Worm (Caenorhabditis elegans) whole organism, midembryonic: Measurements from ENCODE around the gene srw-118.

Experiments
- T22C8.4 ChIP-seq: fragments of 200-800 bp; sonication (Bioruptor generic); IDR thresholded peaks from 2 replicates; pipeline ENCODE4 v1.3.6; 2022; ENCODE audit warnings: missing genetic modification characterization, missing compliant biosample characterization
- cog-1 ChIP-seq: sonication (generic microtip); optimal IDR thresholded peaks from 2 replicates; lab custom pipeline; 2016; ENCODE audit warnings: missing genetic modification characterization, missing compliant biosample characterization
- flt-1 ChIP-seq: fragments of 200-800 bp; sonication (Bioruptor generic); IDR thresholded peaks from 2 replicates; pipeline ENCODE4 v1.3.6; 2022; ENCODE audit warnings: missing genetic modification characterization, missing compliant biosample characterization
- klf-2 ChIP-seq: fragments of 200-800 bp; sonication (Bioruptor generic); conservative IDR thresholded peaks from 2 replicates; pipeline ENCODE4 v1.3.6; 2022; ENCODE audit warnings: missing genetic modification reagents, missing genetic modification characterization, missing compliant biosample characterization
- med-1 ChIP-seq: sonication (generic microtip); optimal IDR thresholded peaks from 2 replicates; lab custom pipeline; 2017; ENCODE audit warnings: missing genetic modification characterization, mild to moderate bottlenecking, missing compliant biosample characterization, antibody characterized with exemption, missing genetic modification reagents; ENCODE audit not compliant: insufficient read depth
- ref-1 ChIP-seq: fragments of 200-800 bp; sonication (Bioruptor generic); conservative IDR thresholded peaks from 2 replicates; pipeline ENCODE4 v1.3.6; 2022; ENCODE audit warnings: missing genetic modification reagents, missing genetic modification characterization, missing compliant biosample characterization
- tab-1 ChIP-seq: fragments of 200-800 bp; sonication (Bioruptor generic); IDR thresholded peaks from 2 replicates; pipeline ENCODE4 v1.3.6; 2022; ENCODE audit warnings: missing genetic modification characterization, missing compliant biosample characterization
- ztf-23 ChIP-seq: fragments of 200-800 bp; sonication (Bioruptor generic); IDR thresholded peaks from 2 replicates; pipeline ENCODE4 v1.3.6; 2022; ENCODE audit warnings: missing genetic modification reagents, missing genetic modification characterization, missing compliant biosample characterization
- ztf-29 ChIP-seq: fragments of 200-800 bp; sonication (Bioruptor generic); IDR thresholded peaks from 2 replicates; pipeline ENCODE4 v1.3.6; 2022; ENCODE audit warnings: missing genetic modification reagents, missing genetic modification characterization, missing compliant biosample characterization

ce11 chrV:2992060-2992459, 12.2 kb upstream of the srw-118 start:
- TF ChIP-seq flt-1 (GFP tag; lab: Robert Waterston, UW) (no peak), tab-1 (no peak), ref-1 (GFP tag; lab: Robert Waterston, UW) (no peak), ztf-29 (GFP tag; lab: Robert Waterston, UW) (no peak), med-1 (GFP tag; lab: Kevin White, UChicago) (no peak), T22C8.4 (GFP tag; lab: Robert Waterston, UW) (no peak), cog-1 (tag; lab: Kevin White, UChicago) (no peak), ztf-23 (no peak), klf-2 (GFP tag; lab: Robert Waterston, UW) (no peak)
